Fruit fly (Drosophila melanogaster) whole organism, embryonic: ENCODE results near the gene CG32106.

Source experiments
- CG11085 ChIP-seq: fragments of 200-800 bp; sonication (Bioruptor generic); IDR thresholded peaks from 2 replicates; pipeline ENCODE4 v1.3.6; 2022; ENCODE audit warnings: missing biosample characterization, missing genetic modification characterization
- CG11560 ChIP-seq: fragments of 200-800 bp; sonication (Bioruptor generic); IDR thresholded peaks from 3 replicates; pipeline ENCODE4 v1.3.6; 2022; ENCODE audit warnings: missing biosample characterization, missing genetic modification characterization
- CG12236 ChIP-seq: fragments of 200-800 bp; sonication (Bioruptor generic); optimal IDR thresholded peaks from 2 replicates; lab custom pipeline; 2016; ENCODE audit warnings: missing biosample characterization, missing genetic modification characterization
- CG1233 ChIP-seq: fragments of 200-800 bp; sonication (Bioruptor generic); optimal IDR thresholded peaks from 4 replicates; lab custom pipeline; 2018; ENCODE audit warnings: missing biosample characterization, mild to moderate bottlenecking, missing genetic modification characterization
- CG13123 ChIP-seq: fragments of 200-800 bp; sonication (Bioruptor generic); optimal IDR thresholded peaks from 2 replicates; lab custom pipeline; 2016; ENCODE audit warnings: missing biosample characterization, missing genetic modification characterization
- CG13894 ChIP-seq: fragments of 200-800 bp; sonication (Bioruptor generic); optimal IDR thresholded peaks from 3 replicates; lab custom pipeline; 2018; ENCODE audit warnings: missing biosample characterization, mild to moderate bottlenecking, missing genetic modification characterization, moderate library complexity
- CG14667 ChIP-seq: fragments of 200-800 bp; sonication (Bioruptor generic); IDR thresholded peaks from 2 replicates; pipeline ENCODE4 v1.3.6; 2022; ENCODE audit warnings: missing biosample characterization, missing genetic modification characterization
- CG14965 ChIP-seq: fragments of 200-800 bp; sonication (Bioruptor generic); optimal IDR thresholded peaks from 2 replicates; lab custom pipeline; 2016; ENCODE audit warnings: missing biosample characterization, missing genetic modification characterization, borderline replicate concordance
- CG17359 ChIP-seq: fragments of 200-800 bp; sonication (Bioruptor generic); optimal IDR thresholded peaks from 3 replicates; lab custom pipeline; 2018; ENCODE audit warnings: missing biosample characterization, mild to moderate bottlenecking, missing genetic modification characterization, moderate library complexity
- CG17361 ChIP-seq: fragments of 200-800 bp; sonication (Bioruptor generic); IDR thresholded peaks from 3 replicates; pipeline ENCODE4 v1.3.6; 2022; ENCODE audit warnings: missing biosample characterization, missing genetic modification characterization
- CG17912 ChIP-seq: fragments of 200-800 bp; sonication (Bioruptor generic); optimal IDR thresholded peaks from 2 replicates; lab custom pipeline; 2018; ENCODE audit warnings: missing biosample characterization, mild to moderate bottlenecking, missing genetic modification characterization
- CG1832 ChIP-seq: fragments of 200-800 bp; sonication (Bioruptor generic); optimal IDR thresholded peaks from 2 replicates; lab custom pipeline; 2017; ENCODE audit warnings: missing biosample characterization, mild to moderate bottlenecking, missing genetic modification characterization, inconsistent platforms
- CG2199 ChIP-seq: fragments of 200-800 bp; sonication (Bioruptor generic); IDR thresholded peaks from 3 replicates; pipeline ENCODE4 v1.3.6; 2022; ENCODE audit warnings: missing biosample characterization, missing genetic modification characterization
- CG30403 ChIP-seq: fragments of 200-800 bp; sonication (Bioruptor generic); optimal IDR thresholded peaks from 3 replicates; lab custom pipeline; 2016; ENCODE audit warnings: missing biosample characterization, missing genetic modification characterization
- CG31224 ChIP-seq: fragments of 200-800 bp; sonication (Bioruptor generic); IDR thresholded peaks from 2 replicates; pipeline ENCODE4 v1.3.6; 2022; ENCODE audit warnings: missing biosample characterization, missing genetic modification characterization
- CG33213 ChIP-seq: fragments of 200-800 bp; sonication (Bioruptor generic); optimal IDR thresholded peaks from 3 replicates; lab custom pipeline; 2016; ENCODE audit warnings: missing biosample characterization, missing genetic modification characterization
- CG3407 ChIP-seq: fragments of 200-800 bp; sonication (Bioruptor generic); optimal IDR thresholded peaks from 2 replicates; lab custom pipeline; 2018; ENCODE audit warnings: missing biosample characterization, mild to moderate bottlenecking, missing genetic modification characterization
- CG4404 ChIP-seq: fragments of 200-800 bp; sonication (Bioruptor generic); IDR thresholded peaks from 2 replicates; pipeline ENCODE4 v1.3.6; 2022; ENCODE audit warnings: missing biosample characterization, missing genetic modification characterization
- CG6254 ChIP-seq: fragments of 200-800 bp; sonication (Bioruptor generic); optimal IDR thresholded peaks from 3 replicates; lab custom pipeline; 2017; ENCODE audit warnings: mild to moderate bottlenecking, missing biosample characterization, missing genetic modification reagents, missing genetic modification characterization
- CG6272 ChIP-seq: fragments of 200-800 bp; sonication (Bioruptor generic); IDR thresholded peaks from 2 replicates; pipeline ENCODE4 v1.3.6; 2022; ENCODE audit warnings: missing biosample characterization, missing genetic modification characterization
- CG6689 ChIP-seq: fragments of 200-800 bp; sonication (Bioruptor generic); IDR thresholded peaks from 2 replicates; pipeline ENCODE4 v1.3.6; 2022; ENCODE audit warnings: missing biosample characterization, missing genetic modification characterization
- CG7357 ChIP-seq: fragments of 200-800 bp; sonication (Bioruptor generic); IDR thresholded peaks from 3 replicates; pipeline ENCODE4 v1.3.6; 2022; ENCODE audit warnings: missing biosample characterization, missing genetic modification characterization
- Chrac-16 ChIP-seq: fragments of 200-800 bp; sonication (Bioruptor generic); optimal IDR thresholded peaks from 3 replicates; lab custom pipeline; 2016; ENCODE audit warnings: missing biosample characterization, missing genetic modification characterization
- CkIIα-i1 ChIP-seq: fragments of 200-800 bp; sonication (Bioruptor generic); IDR thresholded peaks from 2 replicates; pipeline ENCODE4 v1.3.6; 2022; ENCODE audit warnings: missing biosample characterization, missing genetic modification characterization
- Doc2 ChIP-seq: fragments of 200-800 bp; sonication (Bioruptor generic); IDR thresholded peaks from 2 replicates; pipeline ENCODE4 v1.3.6; 2022; ENCODE audit warnings: missing biosample characterization, missing genetic modification characterization
- Hr39 ChIP-seq: fragments of >200 bp; optimal IDR thresholded peaks from 2 replicates; lab custom pipeline; 2017
- Hr51 ChIP-seq, 2 experiments: fragments of 200-800 bp; sonication (Bioruptor generic); optimal IDR thresholded peaks; 2 replicates in 1 of 2; 3 replicates in 1 of 2; lab custom pipeline; 2016 to 2018; ENCODE audit warnings: missing biosample characterization in 2 of 2, missing genetic modification characterization in 2 of 2, mild to moderate bottlenecking in 1 of 2, moderate library complexity in 1 of 2
- MBD-R2 ChIP-seq: fragments of 200-800 bp; sonication (Bioruptor generic); IDR thresholded peaks from 2 replicates; pipeline ENCODE4 v1.3.6; 2022; ENCODE audit warnings: missing biosample characterization, missing genetic modification characterization
- Meics ChIP-seq: fragments of 200-800 bp; sonication (Bioruptor generic); optimal IDR thresholded peaks from 2 replicates; lab custom pipeline; 2017; ENCODE audit warnings: missing biosample characterization, mild to moderate bottlenecking, missing genetic modification characterization
- Ptx1 ChIP-seq: fragments of 200-800 bp; sonication (Bioruptor generic); IDR thresholded peaks from 2 replicates; pipeline ENCODE4 v1.3.6; 2022; ENCODE audit warnings: missing biosample characterization, missing genetic modification characterization
- Six4 ChIP-seq: fragments of 200-800 bp; sonication (Bioruptor generic); optimal IDR thresholded peaks from 2 replicates; lab custom pipeline; 2016; ENCODE audit warnings: missing biosample characterization, missing genetic modification characterization
- Sox100B ChIP-seq: fragments of 200-800 bp; sonication (Bioruptor generic); optimal IDR thresholded peaks from 3 replicates; lab custom pipeline; 2018; ENCODE audit warnings: missing biosample characterization, mild to moderate bottlenecking, missing genetic modification characterization
- Spps ChIP-seq: fragments of 200-800 bp; sonication (Bioruptor generic); optimal IDR thresholded peaks from 2 replicates; lab custom pipeline; 2018; ENCODE audit warnings: missing biosample characterization, mild to moderate bottlenecking, missing genetic modification characterization
- Sry-β ChIP-seq: fragments of 200-800 bp; sonication (Bioruptor generic); optimal IDR thresholded peaks from 2 replicates; lab custom pipeline; 2018; ENCODE audit warnings: missing biosample characterization, mild to moderate bottlenecking, missing genetic modification characterization, moderate library complexity
- Stat92E ChIP-seq, 3 experiments: fragments of >200 bp in 2 of 3; fragments of 200-800 bp in 1 of 3; sonication (Bioruptor generic) in 1 of 3; optimal IDR thresholded peaks; 2 replicates each; lab custom pipeline; 2017 to 2019; ENCODE audit warnings: missing biosample characterization in 3 of 3, missing genetic modification characterization in 3 of 3, mild to moderate bottlenecking in 1 of 3, moderate library complexity in 1 of 3
- ase ChIP-seq: fragments of 200-800 bp; sonication (Bioruptor generic); IDR thresholded peaks from 3 replicates; pipeline ENCODE4 v1.3.6; 2022; ENCODE audit warnings: missing biosample characterization, missing genetic modification characterization
- bab2 ChIP-seq: fragments of 200-800 bp; sonication (Bioruptor generic); optimal IDR thresholded peaks from 2 replicates; lab custom pipeline; 2016; ENCODE audit warnings: missing biosample characterization, missing genetic modification characterization
- bbx ChIP-seq: fragments of 200-800 bp; sonication (Bioruptor generic); IDR thresholded peaks from 2 replicates; pipeline ENCODE4 v1.3.6; 2022; ENCODE audit warnings: missing biosample characterization, missing genetic modification characterization; ENCODE audit not compliant: partially characterized antibody
- btn ChIP-seq: fragments of 200-800 bp; sonication (Bioruptor generic); optimal IDR thresholded peaks from 2 replicates; lab custom pipeline; 2016; ENCODE audit warnings: missing biosample characterization, missing genetic modification characterization
- cas ChIP-seq: fragments of 200-800 bp; sonication (Bioruptor generic); IDR thresholded peaks from 2 replicates; pipeline ENCODE4 v1.3.6; 2022; ENCODE audit warnings: missing biosample characterization, missing genetic modification characterization
- cg ChIP-seq: fragments of 200-800 bp; sonication (Bioruptor generic); optimal IDR thresholded peaks from 3 replicates; lab custom pipeline; 2019; ENCODE audit warnings: missing biosample characterization, mild to moderate bottlenecking, missing genetic modification characterization, moderate library complexity
- chn ChIP-seq: fragments of 200-800 bp; sonication (Bioruptor generic); optimal IDR thresholded peaks from 2 replicates; lab custom pipeline; 2016; ENCODE audit warnings: missing biosample characterization, missing genetic modification characterization
- crc ChIP-seq: fragments of 200-800 bp; sonication (Bioruptor generic); optimal IDR thresholded peaks from 2 replicates; lab custom pipeline; 2016; ENCODE audit warnings: missing biosample characterization, missing genetic modification characterization
- en ChIP-seq: fragments of 200-800 bp; sonication (Bioruptor generic); optimal IDR thresholded peaks from 2 replicates; lab custom pipeline; 2016; ENCODE audit warnings: missing biosample characterization, missing genetic modification characterization
- ind ChIP-seq: fragments of 200-800 bp; sonication (Bioruptor generic); optimal IDR thresholded peaks from 3 replicates; lab custom pipeline; 2016; ENCODE audit warnings: missing biosample characterization, missing genetic modification characterization
- insv ChIP-seq, 2 experiments: fragments of 200-800 bp; sonication (Bioruptor generic); optimal IDR thresholded peaks; 3 replicates each; lab custom pipeline; 2016 to 2018; ENCODE audit warnings: missing biosample characterization in 2 of 2, missing genetic modification characterization in 2 of 2
- mam ChIP-seq: fragments of 200-800 bp; sonication (Bioruptor generic); optimal IDR thresholded peaks from 3 replicates; lab custom pipeline; 2016; ENCODE audit warnings: missing biosample characterization, missing genetic modification characterization
- odd ChIP-seq: fragments of 200-800 bp; sonication (Bioruptor generic); optimal IDR thresholded peaks from 2 replicates; lab custom pipeline; 2017; ENCODE audit warnings: missing biosample characterization, mild to moderate bottlenecking, missing genetic modification characterization
- sisA ChIP-seq: fragments of 200-800 bp; sonication (Bioruptor generic); IDR thresholded peaks from 2 replicates; pipeline ENCODE4 v1.3.6; 2022; ENCODE audit warnings: missing biosample characterization, missing genetic modification characterization
- so ChIP-seq: fragments of 200-800 bp; sonication (Bioruptor generic); IDR thresholded peaks from 3 replicates; pipeline ENCODE4 v1.3.6; 2022; ENCODE audit warnings: missing biosample characterization, missing genetic modification characterization
- tin ChIP-seq: fragments of 200-800 bp; sonication (Bioruptor generic); optimal IDR thresholded peaks from 3 replicates; lab custom pipeline; 2016; ENCODE audit warnings: missing biosample characterization, missing genetic modification characterization
- vvl ChIP-seq: fragments of 200-800 bp; sonication (Bioruptor generic); IDR thresholded peaks from 2 replicates; pipeline ENCODE4 v1.3.6; 2022; ENCODE audit warnings: missing biosample characterization, missing genetic modification characterization

CG32106 gene

DNA sequence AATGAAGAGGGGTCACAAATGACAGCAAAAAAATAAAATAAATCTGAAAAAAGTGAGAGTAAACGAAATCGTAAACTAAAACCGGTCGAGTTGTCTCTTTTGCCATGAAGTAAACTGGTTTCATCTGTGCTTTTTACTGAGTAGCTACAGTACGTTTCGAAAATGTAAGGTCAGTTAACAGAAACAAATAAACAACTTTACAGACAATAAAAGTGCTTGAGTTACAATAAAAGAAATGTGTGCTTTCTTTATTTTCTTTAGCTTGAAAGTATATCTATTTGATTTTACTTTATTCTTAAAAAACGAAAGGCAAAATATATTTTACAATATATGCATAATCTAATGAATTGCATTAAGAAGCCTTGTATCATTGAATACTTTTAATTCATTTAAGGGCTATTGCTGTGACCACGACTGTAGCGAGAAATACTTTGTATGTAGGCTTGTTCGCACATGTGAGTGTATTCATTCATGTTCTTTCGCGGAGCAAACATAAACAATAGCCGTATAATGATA, 14.5 kb upstream of the CG32106 start (continued):
- TF ChIP-seq Six4 (GFP tag; lab: Kevin White, UChicago) (no peak), CG13123 (no peak), cas (GFP tag; lab: Robert Waterston, UW) (no peak), CG14667 (GFP tag; lab: Robert Waterston, UW) (peak; percentile 9; the same call in 1 of the 2 replicates), CG6272 (GFP tag; lab: Robert Waterston, UW) (no peak), Hr51 (GFP tag; optimal IDR thresholded peaks at IDR 0.05; lab: Kevin White, UChicago) (peak in 1 of 2 experiments; percentile 79), bbx (GFP tag; lab: Robert Waterston, UW) (no peak), Spps (tag; lab: Kevin White, UChicago) (peak; percentile 3), CG14965 (GFP tag; lab: Kevin White, UChicago) (no peak), Hr39 (no peak), CG6254 (GFP tag; lab: Kevin White, UChicago) (no peak), MBD-R2 (no peak), CG12236 (GFP tag; lab: Kevin White, UChicago) (no peak), CG7357 (GFP tag; lab: Robert Waterston, UW) (no peak), CkIIα-i1 (no peak), CG2199 (no peak), en (GFP tag; lab: Kevin White, UChicago) (no peak), CG6689 (GFP tag; lab: Robert Waterston, UW) (peak; percentile 60), CG33213 (GFP tag; lab: Kevin White, UChicago) (no peak), CG3407 (GFP tag; lab: Kevin White, UChicago) (peak; percentile 31), tin (GFP tag; lab: Kevin White, UChicago) (peak; percentile 20), Doc2 (GFP tag; lab: Robert Waterston, UW) (no peak), CG30403 (GFP tag; lab: Kevin White, UChicago) (peak; percentile 73), ind (GFP tag; lab: Kevin White, UChicago) (peak; percentile 63), CG17359 (peak; percentile 69), CG17361 (GFP tag; lab: Robert Waterston, UW) (peak; percentile 76), Meics (peak; percentile 79), Stat92E (GFP tag; optimal IDR thresholded peaks at IDR 0.05; lab: Kevin White, UChicago) (no peak), insv (GFP tag; optimal IDR thresholded peaks at IDR 0.05; lab: Kevin White, UChicago) (no peak), Chrac-16 (GFP tag; lab: Kevin White, UChicago) (peak; percentile 47), mam (GFP tag; lab: Kevin White, UChicago) (peak; percentile 32), ase (no peak), CG4404 (no peak), CG17912 (no peak), crc (GFP tag; lab: Kevin White, UChicago) (no peak), odd (peak; percentile 37), vvl (peak; percentile 55), CG11085 (GFP tag; lab: Robert Waterston, UW) (no peak), CG13894 (tag; lab: Kevin White, UChicago) (peak; percentile 56), Sox100B (GFP tag; lab: Kevin White, UChicago) (peak; percentile 74), CG1233 (GFP tag; lab: Kevin White, UChicago) (peak; percentile 55), chn (GFP tag; lab: Kevin White, UChicago) (no peak), CG1832 (GFP tag; lab: Kevin White, UChicago) (no peak), CG11560 (tag; lab: Robert Waterston, UW) (no peak), so (GFP tag; lab: Robert Waterston, UW) (no peak), sisA (no peak), CG31224 (GFP tag; lab: Robert Waterston, UW) (0 out of 2 replicates have a peak, but pooled peaks have one; percentile 10), Ptx1 (GFP tag; lab: Robert Waterston, UW) (peak; percentile 50; the same call in 1 of the 2 replicates), Sry-β (GFP tag; lab: Kevin White, UChicago) (no peak), cg (GFP tag; lab: Kevin White, UChicago) (no peak), btn (GFP tag; lab: Kevin White, UChicago) (no peak), bab2 (GFP tag; lab: Kevin White, UChicago) (peak; percentile 50)
